Worm (Caenorhabditis elegans) whole organism, early embryonic: ENCODE measurements around the gene srsx-26.

ENCODE experiments used
- F13C5.2 ChIP-seq: sonication (generic microtip); optimal IDR thresholded peaks from 2 replicates; lab custom pipeline; 2017; ENCODE audit warnings: mild to moderate bottlenecking, missing genetic modification characterization, inconsistent platforms, missing compliant biosample characterization
- ama-1 ChIP-seq: fragments of 150-350 bp; optimal IDR thresholded peaks from 2 replicates; lab custom pipeline; 2014
- ceh-13 ChIP-seq: fragments of 200-800 bp; sonication (Bioruptor generic); optimal IDR thresholded peaks from 2 replicates; lab custom pipeline; 2018; ENCODE audit warnings: mild to moderate bottlenecking, missing genetic modification characterization, missing compliant biosample characterization
- hmg-4 ChIP-seq: fragments of 200-800 bp; sonication (Bioruptor generic); optimal IDR thresholded peaks from 2 replicates; lab custom pipeline; 2018; ENCODE audit warnings: mild to moderate bottlenecking, missing genetic modification characterization, missing compliant biosample characterization
- hnd-1 ChIP-seq: sonication (generic microtip); optimal IDR thresholded peaks from 2 replicates; lab custom pipeline; 2016; ENCODE audit warnings: missing genetic modification characterization, missing compliant biosample characterization
- scrt-1 ChIP-seq: fragments of 200-800 bp; sonication (Bioruptor generic); IDR thresholded peaks from 2 replicates; pipeline ENCODE4 v1.3.6; 2022; ENCODE audit warnings: missing genetic modification characterization, missing compliant biosample characterization
- sea-1 ChIP-seq: fragments of 200-800 bp; sonication (Bioruptor generic); conservative IDR thresholded peaks from 2 replicates; pipeline ENCODE4 v1.3.6; 2022; ENCODE audit warnings: missing genetic modification characterization, missing compliant biosample characterization
- tbx-11 ChIP-seq: fragments of 200-800 bp; sonication (Bioruptor generic); IDR thresholded peaks from 2 replicates; pipeline ENCODE4 v1.3.6; 2022; ENCODE audit warnings: missing genetic modification characterization, missing compliant biosample characterization
- tbx-37 ChIP-seq: fragments of 200-800 bp; sonication (Bioruptor generic); conservative IDR thresholded peaks from 2 replicates; pipeline ENCODE4 v1.3.6; 2022; ENCODE audit warnings: missing genetic modification reagents, missing genetic modification characterization, missing compliant biosample characterization

DNA sequence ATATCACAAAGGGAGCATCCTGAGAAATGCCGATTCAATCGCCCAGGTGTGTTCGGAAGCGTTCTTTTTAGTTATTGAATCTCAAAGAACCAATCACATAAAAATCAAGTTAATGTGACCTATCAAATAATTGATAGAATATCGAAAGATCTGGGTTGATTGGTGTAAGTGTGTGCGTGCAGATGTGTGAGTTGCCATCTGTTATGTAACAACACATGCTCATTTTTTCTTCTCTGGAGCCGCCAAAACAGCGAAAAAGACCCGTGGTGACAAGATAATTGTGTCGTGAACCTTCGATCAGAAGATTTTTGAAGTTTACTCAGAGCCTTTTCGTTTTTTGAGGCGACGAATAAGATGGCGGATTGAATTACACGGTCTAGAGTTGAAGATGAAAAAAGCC, 1.7 kb upstream of the srsx-26 start:
- TF ChIP-seq F13C5.2 (tag; lab: Kevin White, UChicago) (no peak), scrt-1 (GFP tag; lab: Robert Waterston, UW) (no peak), ama-1 (no peak), sea-1 (GFP tag; lab: Robert Waterston, UW) (no peak), hnd-1 (no peak), tbx-11 (no peak), hmg-4 (GFP tag; lab: Kevin White, UChicago) (no peak), ceh-13 (GFP tag; lab: Kevin White, UChicago) (no peak), tbx-37 (GFP tag; lab: Robert Waterston, UW) (no peak)
